Fruit fly (Drosophila melanogaster): ENCODE measurements around the gene CG3603.

- TF ChIP-seq EcR (GFP tag; optimal IDR thresholded peaks at IDR 0.05) (no peak), pan (optimal IDR thresholded peaks at IDR 0.05) (no peak), usp (GFP tag; optimal IDR thresholded peaks at IDR 0.05) (no peak), Dll (optimal IDR thresholded peaks at IDR 0.05) (no peak), CG8478 (optimal IDR thresholded peaks at IDR 0.05) (no peak)
Measured at dm6 chrX:2927158-2927557, 20.7 kb upstream of the CG3603 start, which contains the start of gene CG14424.
